Fruit fly (Drosophila melanogaster) whole organism, adult: ENCODE measurements around the gene CG15879.
A peak's percentile ranks its signal among the peaks of the same experiment; 100 is the strongest.

ENCODE experiments used
- CG12768 ChIP-seq: fragments of 200-800 bp; sonication (Bioruptor generic); optimal IDR thresholded peaks from 2 replicates; lab custom pipeline; 2017; ENCODE audit warnings: missing biosample characterization, missing genetic modification characterization, mild to moderate bottlenecking, moderate library complexity, missing genetic modification reagents
- CG14711 ChIP-seq: fragments of 200-800 bp; sonication (Bioruptor generic); optimal IDR thresholded peaks from 2 replicates; lab custom pipeline; 2018; ENCODE audit warnings: missing biosample characterization, mild to moderate bottlenecking, missing genetic modification characterization, moderate library complexity
- CG1620 ChIP-seq: fragments of 200-800 bp; sonication (Bioruptor generic); optimal IDR thresholded peaks from 2 replicates; lab custom pipeline; 2016; ENCODE audit warnings: missing biosample characterization, missing genetic modification characterization
- CG33017 ChIP-seq: fragments of 200-800 bp; sonication (Bioruptor generic); optimal IDR thresholded peaks from 2 replicates; lab custom pipeline; 2018; ENCODE audit warnings: missing biosample characterization, mild to moderate bottlenecking, missing genetic modification characterization, moderate library complexity
- CG5204 ChIP-seq: fragments of 200-800 bp; sonication (Bioruptor generic); optimal IDR thresholded peaks from 2 replicates; lab custom pipeline; 2016; ENCODE audit warnings: missing biosample characterization, missing genetic modification characterization
- CG7045 ChIP-seq: fragments of 200-800 bp; sonication (Bioruptor generic); optimal IDR thresholded peaks from 2 replicates; lab custom pipeline; 2017; ENCODE audit warnings: missing biosample characterization, mild to moderate bottlenecking, missing genetic modification characterization
- CG7101 ChIP-seq: fragments of 200-800 bp; sonication (Bioruptor generic); optimal IDR thresholded peaks from 2 replicates; lab custom pipeline; 2018; ENCODE audit warnings: missing biosample characterization, mild to moderate bottlenecking, missing genetic modification characterization, moderate library complexity
- Clk ChIP-seq: fragments of 200-800 bp; sonication (Bioruptor generic); optimal IDR thresholded peaks from 2 replicates; lab custom pipeline; 2017; ENCODE audit warnings: missing biosample characterization, missing genetic modification characterization
- Crg-1 ChIP-seq: fragments of 200-800 bp; sonication (Bioruptor generic); optimal IDR thresholded peaks from 2 replicates; lab custom pipeline; 2016; ENCODE audit warnings: missing biosample characterization, missing genetic modification characterization
- Hr96 ChIP-seq: fragments of 200-800 bp; sonication (Bioruptor generic); optimal IDR thresholded peaks from 2 replicates; lab custom pipeline; 2016; ENCODE audit warnings: missing biosample characterization, missing genetic modification characterization
- Mnt ChIP-seq: fragments of 200-800 bp; sonication (Bioruptor generic); optimal IDR thresholded peaks from 2 replicates; lab custom pipeline; 2016; ENCODE audit warnings: missing biosample characterization, mild to moderate bottlenecking, missing genetic modification characterization
- bab1 ChIP-seq: fragments of 200-800 bp; sonication (Bioruptor generic); optimal IDR thresholded peaks from 3 replicates; lab custom pipeline; 2019; ENCODE audit warnings: missing biosample characterization, mild to moderate bottlenecking, missing genetic modification characterization, moderate library complexity
- cic ChIP-seq: fragments of 200-800 bp; sonication (Bioruptor generic); optimal IDR thresholded peaks from 2 replicates; lab custom pipeline; 2017; ENCODE audit warnings: missing biosample characterization, mild to moderate bottlenecking, missing genetic modification characterization, moderate library complexity
- cnc ChIP-seq, 2 experiments: fragments of >200 bp; optimal IDR thresholded peaks; 2 replicates each; lab custom pipeline; 2017
- kay ChIP-seq: fragments of 200-800 bp; sonication (Bioruptor generic); peaks from one replicate; lab custom pipeline; 2016; ENCODE audit warnings: missing biosample characterization, missing genetic modification characterization, borderline replicate concordance
- ovo ChIP-seq: fragments of 200-800 bp; sonication (Bioruptor generic); optimal IDR thresholded peaks from 2 replicates; lab custom pipeline; 2016; ENCODE audit warnings: missing biosample characterization, missing genetic modification characterization
- pad ChIP-seq: fragments of 200-800 bp; sonication (Bioruptor generic); optimal IDR thresholded peaks from 3 replicates; lab custom pipeline; 2017; ENCODE audit warnings: missing biosample characterization, missing genetic modification characterization, mild to moderate bottlenecking, moderate library complexity, missing genetic modification reagents
- tj ChIP-seq: fragments of 200-800 bp; sonication (Bioruptor generic); optimal IDR thresholded peaks from 3 replicates; lab custom pipeline; 2017; ENCODE audit warnings: missing biosample characterization, mild to moderate bottlenecking, missing genetic modification characterization, moderate library complexity
- toe ChIP-seq: fragments of 200-800 bp; sonication (Bioruptor generic); optimal IDR thresholded peaks from 2 replicates; lab custom pipeline; 2016; ENCODE audit warnings: missing biosample characterization, missing genetic modification characterization

CG15879 gene

dm6 chr3L:2174232-2174631 lies 5.3 kb upstream of the CG15879 start, which contains the start of gene CG15820:
Gene CG15820 (minus strand): TSS chr3L:2174332.
- TF ChIP-seq CG5204 (GFP tag; lab: Kevin White, UChicago) (no peak), toe (GFP tag; lab: Kevin White, UChicago) (no peak), CG1620 (GFP tag; lab: Kevin White, UChicago) (no peak), tj (GFP tag; lab: Kevin White, UChicago) (no peak), Hr96 (GFP tag; lab: Kevin White, UChicago) (no peak), kay (no peak), Mnt (GFP tag; lab: Kevin White, UChicago) (no peak), CG12768 (GFP tag; lab: Kevin White, UChicago) (no peak), pad (GFP tag; lab: Kevin White, UChicago) (no peak), CG7101 (no peak), Crg-1 (no peak), cnc (optimal IDR thresholded peaks at IDR 0.05; lab: Kevin White, UChicago) (no peak), cic (GFP tag; lab: Kevin White, UChicago) (no peak), ovo (GFP tag; lab: Kevin White, UChicago) (no peak), bab1 (no peak)

- no peak for TF ChIP-seq CG5204 (GFP tag; lab: Kevin White, UChicago)
- TF ChIP-seq kay, result peak; percentile 77
Observed at dm6 chr3L:2170885-2171526, 2.1 kb upstream of the CG15879 start, which contains the start of gene CG5704. Gene CG5704 (minus strand): TSS chr3L:2170971.

dm6 chr3L:2166776-2167175 lies 2.1 kb downstream of the CG15879 start:
- TF ChIP-seq CG7045 (GFP tag; lab: Kevin White, UChicago) (no peak), bab1 (peak; percentile 10), CG5204 (GFP tag; lab: Kevin White, UChicago) (no peak)

DNA sequence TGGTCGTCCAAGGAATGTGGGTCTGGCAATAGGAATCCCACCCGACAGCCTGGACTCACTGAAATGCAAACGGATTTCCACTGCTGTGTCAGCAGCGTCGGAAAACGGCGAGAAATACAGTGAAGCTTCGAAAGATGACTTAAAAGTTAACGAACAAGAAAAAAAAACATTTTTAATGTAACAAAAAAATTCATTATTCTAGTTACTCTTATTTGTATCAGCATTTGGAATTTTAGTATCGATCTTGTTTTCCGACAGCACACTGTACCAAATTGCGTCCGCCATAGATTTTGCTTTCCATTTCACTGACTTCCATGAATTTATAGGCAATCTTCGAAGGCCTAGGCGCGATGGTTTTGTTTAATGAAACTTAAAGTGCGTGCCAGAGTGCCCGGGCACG lies 4.1 kb downstream of the CG15879 start:
- TF ChIP-seq kay (no peak), tj (GFP tag; lab: Kevin White, UChicago) (no peak), toe (GFP tag; lab: Kevin White, UChicago) (no peak), pad (GFP tag; lab: Kevin White, UChicago) (no peak), CG33017 (tag; lab: Kevin White, UChicago) (no peak), Mnt (GFP tag; lab: Kevin White, UChicago) (no peak), CG5204 (GFP tag; lab: Kevin White, UChicago) (no peak), Clk (GFP tag; lab: Kevin White, UChicago) (no peak), CG7101 (no peak)

- TF ChIP-seq kay (no peak), tj (GFP tag; lab: Kevin White, UChicago) (no peak), bab1 (no peak), cic (GFP tag; lab: Kevin White, UChicago) (no peak), toe (GFP tag; lab: Kevin White, UChicago) (no peak), CG1620 (GFP tag; lab: Kevin White, UChicago) (no peak), Hr96 (GFP tag; lab: Kevin White, UChicago) (no peak), Clk (GFP tag; lab: Kevin White, UChicago) (no peak), pad (GFP tag; lab: Kevin White, UChicago) (no peak), CG14711 (no peak), CG12768 (GFP tag; lab: Kevin White, UChicago) (no peak), ovo (GFP tag; lab: Kevin White, UChicago) (no peak)
Observed at dm6 chr3L:2164031-2164537, 4.8 kb downstream of the CG15879 start.

DNA sequence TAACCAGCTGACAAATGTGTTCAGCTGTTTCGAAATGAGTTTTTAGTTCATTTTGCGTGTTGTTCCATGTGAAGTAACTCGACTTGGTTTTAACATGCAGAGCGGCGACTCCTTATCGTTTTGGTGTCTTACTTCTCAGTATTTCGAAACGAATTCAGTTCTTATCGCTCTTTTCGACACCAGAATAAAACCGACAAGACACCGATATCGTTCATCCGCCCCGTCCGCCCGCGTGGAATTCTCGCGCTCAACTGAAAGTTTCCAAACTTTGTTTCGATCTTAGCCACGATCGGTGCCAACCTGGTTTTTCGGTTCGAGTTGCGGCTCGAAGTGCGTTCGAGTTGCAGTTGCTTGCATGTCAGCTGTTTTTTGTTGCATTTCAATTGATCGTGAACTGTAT lies 5.3 kb downstream of the CG15879 start, which contains the start of gene CG15822:
CG15822 (minus strand) TSS at position 256 of the 400 bp plus-strand sequence.
- no peak for TF ChIP-seq CG14711
- TF ChIP-seq CG7045 (GFP tag; lab: Kevin White, UChicago), result no peak
- TF ChIP-seq toe (GFP tag; lab: Kevin White, UChicago), result no peak
- no peak for TF ChIP-seq CG33017 (tag; lab: Kevin White, UChicago)
- TF ChIP-seq CG12768 (GFP tag; lab: Kevin White, UChicago), result no peak
- no peak for TF ChIP-seq bab1
- no peak for TF ChIP-seq Hr96 (GFP tag; lab: Kevin White, UChicago)

DNA sequence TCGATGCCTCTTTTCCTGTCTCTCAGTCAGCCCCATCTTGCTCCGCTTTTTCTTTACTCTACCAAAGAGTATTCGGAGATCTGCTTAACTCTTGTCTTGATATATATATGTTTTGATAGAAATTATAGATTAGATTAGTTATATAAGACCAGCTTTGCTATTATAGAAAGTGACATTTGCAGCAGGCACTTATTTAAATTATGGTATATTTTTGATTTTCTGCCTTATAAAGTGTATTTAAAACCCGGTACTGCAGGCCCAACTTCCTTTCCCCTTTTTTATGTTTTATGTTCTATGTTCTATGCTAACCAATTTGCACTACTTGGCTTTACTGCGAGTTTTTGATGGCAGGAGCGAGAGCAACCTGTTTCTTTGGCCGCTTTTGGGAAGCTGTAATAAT lies 6.3 kb downstream of the CG15879 start:
- TF ChIP-seq CG1620 (GFP tag; lab: Kevin White, UChicago), result no peak
- no peak for TF ChIP-seq ovo (GFP tag; lab: Kevin White, UChicago)
- TF ChIP-seq cic (GFP tag; lab: Kevin White, UChicago), result no peak
- TF ChIP-seq pad (GFP tag; lab: Kevin White, UChicago), result no peak
- no peak for TF ChIP-seq toe (GFP tag; lab: Kevin White, UChicago)

dm6 chr3L:2162019-2162418 lies 6.9 kb downstream of the CG15879 start:
- TF ChIP-seq bab1 (no peak), Hr96 (GFP tag; lab: Kevin White, UChicago) (no peak), CG1620 (GFP tag; lab: Kevin White, UChicago) (no peak), pad (GFP tag; lab: Kevin White, UChicago) (no peak), CG33017 (tag; lab: Kevin White, UChicago) (no peak), Crg-1 (no peak), cnc (optimal IDR thresholded peaks at IDR 0.05; lab: Kevin White, UChicago) (no peak), toe (GFP tag; lab: Kevin White, UChicago) (no peak), Clk (GFP tag; lab: Kevin White, UChicago) (no peak)
